Fruit fly (Drosophila melanogaster): ENCODE results near the gene Nup154.
A peak's percentile ranks its signal among the peaks of the same experiment; 100 is the strongest.

Gene Nup154

dm6 chr2L:11057333-11058110, 52.9 kb downstream of the Nup154 start (continued):
- TF ChIP-seq CG18011 (GFP tag; optimal IDR thresholded peaks at IDR 0.05), result peak; percentile 51
- TF ChIP-seq Dref (GFP tag; IDR thresholded peaks at IDR 0.05), result no peak
- TF ChIP-seq CG7271 (tag; optimal IDR thresholded peaks at IDR 0.05), result no peak
- TF ChIP-seq zfh1 (GFP tag; IDR thresholded peaks at IDR 0.05), result peak; percentile 68; the same call in 2 of the 3 replicates
- TF ChIP-seq CG6254 (GFP tag; optimal IDR thresholded peaks at IDR 0.05), result peak; percentile 62
- no peak for TF ChIP-seq Ravus (GFP tag; IDR thresholded peaks at IDR 0.05)
- TF ChIP-seq wor (GFP tag; IDR thresholded peaks at IDR 0.05), result peak; percentile 63
- peak; percentile 19; the same call in 1 of the 2 replicates for TF ChIP-seq Awh (GFP tag; IDR thresholded peaks at IDR 0.05)
- no peak for TF ChIP-seq CG16813 (GFP tag; IDR thresholded peaks at IDR 0.05; ENCODE audit: partially characterized antibody)
- TF ChIP-seq psq (GFP tag; optimal IDR thresholded peaks at IDR 0.05), result no peak
- TF ChIP-seq CG6854 (GFP tag; optimal IDR thresholded peaks at IDR 0.05), result peak; percentile 79
- TF ChIP-seq gce (GFP tag; IDR thresholded peaks at IDR 0.05), result peak; percentile 50; the same call in 1 of the 3 replicates
- peak; percentile 65 for TF ChIP-seq HHEX (GFP tag; optimal IDR thresholded peaks at IDR 0.05)
- TF ChIP-seq CG15011 (GFP tag; optimal IDR thresholded peaks at IDR 0.05), result no peak
- peak; percentile 57 for TF ChIP-seq Bteb2 (GFP tag; optimal IDR thresholded peaks at IDR 0.05)
- TF ChIP-seq Hr78 (GFP tag; optimal IDR thresholded peaks at IDR 0.05), result no peak
- peak; percentile 0 for TF ChIP-seq CG13624 (GFP tag; optimal IDR thresholded peaks at IDR 0.05)
- TF ChIP-seq gro (GFP tag; optimal IDR thresholded peaks at IDR 0.05), result peak; percentile 7
- no peak for TF ChIP-seq CG1832 (GFP tag; optimal IDR thresholded peaks at IDR 0.05)
- TF ChIP-seq Fer3 (tag; optimal IDR thresholded peaks at IDR 0.05), result peak; percentile 44
- TF ChIP-seq Abd-B (GFP tag; optimal IDR thresholded peaks at IDR 0.05), result peak; percentile 66
- TF ChIP-seq grn (GFP tag; optimal IDR thresholded peaks at IDR 0.05), result peak; percentile 94
- no peak for TF ChIP-seq Lpt (GFP tag; optimal IDR thresholded peaks at IDR 0.05)
- peak; percentile 68 for TF ChIP-seq shn (GFP tag; optimal IDR thresholded peaks at IDR 0.05)
- peak; percentile 42 for TF ChIP-seq fu2 (GFP tag; optimal IDR thresholded peaks at IDR 0.05)
- TF ChIP-seq CG11085 (GFP tag; IDR thresholded peaks at IDR 0.05), result peak; percentile 26
- no peak for TF ChIP-seq bbx (GFP tag; IDR thresholded peaks at IDR 0.05; ENCODE audit: partially characterized antibody)
- TF ChIP-seq CG32767 (GFP tag; IDR thresholded peaks at IDR 0.05), result peak; percentile 73; the same call in 1 of the 2 replicates
- TF ChIP-seq CG34224 (GFP tag; IDR thresholded peaks at IDR 0.05; ENCODE audit: partially characterized antibody), result no peak
- no peak for TF ChIP-seq ash1 (GFP tag; optimal IDR thresholded peaks at IDR 0.05)
- TF ChIP-seq lilli (GFP tag; optimal IDR thresholded peaks at IDR 0.05), result peak; percentile 77
- peak; percentile 59 for TF ChIP-seq CG12236 (GFP tag; optimal IDR thresholded peaks at IDR 0.05)
- peak; percentile 51 for TF ChIP-seq HLH3B (GFP tag; IDR thresholded peaks at IDR 0.05)
- TF ChIP-seq Atf3 (GFP tag; optimal IDR thresholded peaks at IDR 0.05), result peak; percentile 29
- TF ChIP-seq CG12071 (GFP tag; optimal IDR thresholded peaks at IDR 0.05), result no peak
- no peak for TF ChIP-seq lov (optimal IDR thresholded peaks at IDR 0.05)
- TF ChIP-seq lov (GFP tag; IDR thresholded peaks at IDR 0.05), result no peak; the same call in 2 of the 3 replicates
- peak; percentile 33 for TF ChIP-seq Max (GFP tag; optimal IDR thresholded peaks at IDR 0.05)
- peak; percentile 55 for TF ChIP-seq tup (GFP tag; optimal IDR thresholded peaks at IDR 0.05)
- no peak for TF ChIP-seq CG4854 (GFP tag; optimal IDR thresholded peaks at IDR 0.05)
- peak; percentile 46 for TF ChIP-seq jumu (GFP tag; optimal IDR thresholded peaks at IDR 0.05)
- TF ChIP-seq Xrp1 (GFP tag; IDR thresholded peaks at IDR 0.05), result peak; percentile 49
- no peak for TF ChIP-seq CG7357 (GFP tag; IDR thresholded peaks at IDR 0.05)
- peak; percentile 74 for TF ChIP-seq CG10462 (GFP tag; optimal IDR thresholded peaks at IDR 0.05)
- TF ChIP-seq Poxn (GFP tag; IDR thresholded peaks at IDR 0.05), result peak; percentile 28; the same call in 1 of the 2 replicates
- TF ChIP-seq Trl (optimal IDR thresholded peaks at IDR 0.05), result peak; percentile 69 to 90
- peak; percentile 31 for TF ChIP-seq Trl (GFP tag; optimal IDR thresholded peaks at IDR 0.05)
- TF ChIP-seq Doc2 (GFP tag; IDR thresholded peaks at IDR 0.05), result no peak
- TF ChIP-seq bsh (GFP tag; optimal IDR thresholded peaks at IDR 0.05), result peak; percentile 55 to 70
- peak; percentile 65; the same call in 1 of the 2 replicates for TF ChIP-seq Rx (GFP tag; IDR thresholded peaks at IDR 0.05)
